Worm (Caenorhabditis elegans): ENCODE measurements around the gene nspf-2.
"Not testable (repeated sequence)": the region's sequence is repeated elsewhere in the genome, so short reads cannot be mapped to it uniquely, and the experiment has no call there.

nspf-2 gene

ce11 chrII:2673534-2673933, 15.2 kb upstream of the nspf-2 start, which contains the start of the genes F22E5.20 and F22E5.1:
Gene F22E5.20, minus strand, starts transcription at chrII:2673634.
Gene F22E5.1, plus strand, starts transcription at chrII:2673775.
- not testable (repeated sequence) for TF ChIP-seq egl-27, lsy-12, ZK546.5 (tag; optimal IDR thresholded peaks at IDR 0.05)

ce11 chrII:2677534-2678168, 11.1 kb upstream of the nspf-2 start, which contains the start of gene F22E5.17:
Gene F22E5.17, plus strand, starts transcription at chrII:2678041.
- TF ChIP-seq ceh-82 (tag; optimal IDR thresholded peaks at IDR 0.05) (no peak), skn-1 (tag; optimal IDR thresholded peaks at IDR 0.05) (peak; percentile 4), ceh-9 (tag; optimal IDR thresholded peaks at IDR 0.05) (no peak), elt-2 (tag; optimal IDR thresholded peaks at IDR 0.05) (peak; percentile 94), elt-1 (tag; optimal IDR thresholded peaks at IDR 0.05) (no peak), pqm-1 (tag; optimal IDR thresholded peaks at IDR 0.05) (peak; percentile 69)

DNA sequence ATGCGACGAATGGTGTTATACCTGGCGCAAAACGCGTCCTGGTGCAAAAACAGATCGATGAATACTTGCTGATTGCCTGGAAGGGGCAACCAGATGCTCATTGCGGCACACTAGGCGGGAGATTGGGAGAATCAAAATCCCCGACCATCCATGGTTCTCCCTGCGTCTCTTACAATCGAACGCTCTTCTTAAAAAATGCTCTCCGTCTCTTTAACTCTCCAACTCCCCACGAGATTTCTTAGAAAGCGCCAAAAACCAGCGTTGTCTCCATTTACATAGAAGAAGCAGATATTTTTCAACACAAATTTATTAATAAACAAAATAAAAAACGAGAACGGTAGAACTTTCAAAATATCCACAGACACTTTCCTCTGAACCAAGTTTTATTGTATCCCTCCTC, 7.6 kb upstream of the nspf-2 start, which contains the start of gene F34D6.1:
F34D6.1 (minus strand) TSS at position 101 of the 400 bp plus-strand sequence.
- TF ChIP-seq eor-1 (tag; optimal IDR thresholded peaks at IDR 0.05) (no peak), fkh-2 (tag; optimal IDR thresholded peaks at IDR 0.05) (no peak), skn-1 (tag; optimal IDR thresholded peaks at IDR 0.05) (no peak)

ce11 chrII:2684208-2684607, 4.5 kb upstream of the nspf-2 start, which contains the start of gene ceh-87:
Gene ceh-87, minus strand, starts transcription at chrII:2684308.
- no peak for TF ChIP-seq nhr-67 (tag; optimal IDR thresholded peaks at IDR 0.05)

DNA sequence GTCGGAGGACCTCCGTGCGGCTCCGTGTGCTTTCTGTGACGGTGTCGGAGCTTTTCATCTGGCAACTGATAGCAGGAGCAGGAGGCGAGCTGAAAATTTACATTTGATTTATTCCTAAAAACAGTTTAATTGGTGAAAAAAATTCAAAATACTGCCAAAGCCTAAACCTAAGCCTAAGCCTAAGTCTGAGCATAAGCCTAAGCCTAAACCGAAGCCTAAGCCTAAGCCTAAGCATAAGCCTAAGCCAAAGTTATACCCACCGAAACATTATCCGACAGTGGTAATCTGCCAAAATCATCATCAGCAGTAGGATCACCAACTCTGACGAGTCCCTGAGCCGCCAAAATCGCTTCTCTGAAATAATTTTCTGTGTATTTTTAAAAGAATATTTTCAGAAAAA, 3.9 kb upstream of the nspf-2 start:
- TF ChIP-seq ZK546.5 (tag; optimal IDR thresholded peaks at IDR 0.05) = no peak
- no peak for TF ChIP-seq fos-1 (tag; optimal IDR thresholded peaks at IDR 0.05)
- TF ChIP-seq egl-27 (tag; optimal IDR thresholded peaks at IDR 0.05) = no peak
- no peak for TF ChIP-seq egl-5 (tag; optimal IDR thresholded peaks at IDR 0.05)
- TF ChIP-seq ceh-82 (tag; optimal IDR thresholded peaks at IDR 0.05) = no peak
- TF ChIP-seq nhr-23 (tag; optimal IDR thresholded peaks at IDR 0.05) = no peak
- no peak for TF ChIP-seq sea-2 (GFP tag; optimal IDR thresholded peaks at IDR 0.05)
- no peak for TF ChIP-seq elt-3 (tag; optimal IDR thresholded peaks at IDR 0.05)
- TF ChIP-seq pqm-1 (tag; optimal IDR thresholded peaks at IDR 0.05) = no peak
- TF ChIP-seq lin-15B (tag; optimal IDR thresholded peaks at IDR 0.05) = no peak
- no peak for TF ChIP-seq nhr-76 (tag; optimal IDR thresholded peaks at IDR 0.05)
- no peak for TF ChIP-seq zag-1 (tag; optimal IDR thresholded peaks at IDR 0.05)
- TF ChIP-seq nhr-25 (tag; optimal IDR thresholded peaks at IDR 0.05) = no peak
- no peak for TF ChIP-seq tbx-2 (tag; optimal IDR thresholded peaks at IDR 0.05)
- no peak for TF ChIP-seq hmg-11 (tag; optimal IDR thresholded peaks at IDR 0.05)
- no peak for TF ChIP-seq ztf-4 (tag; optimal IDR thresholded peaks at IDR 0.05)
- TF ChIP-seq nhr-67 (tag; optimal IDR thresholded peaks at IDR 0.05) = no peak
- TF ChIP-seq eor-1 (tag; optimal IDR thresholded peaks at IDR 0.05) = no peak
- TF ChIP-seq elt-2 (tag; optimal IDR thresholded peaks at IDR 0.05) = no peak

- TF ChIP-seq ztf-11 (tag; optimal IDR thresholded peaks at IDR 0.05) (no peak), aly-2 (tag; optimal IDR thresholded peaks at IDR 0.05) (no peak), fkh-2 (tag; optimal IDR thresholded peaks at IDR 0.05) (no peak), fkh-10 (GFP tag; optimal IDR thresholded peaks at IDR 0.05) (no peak), pqm-1 (tag; optimal IDR thresholded peaks at IDR 0.05) (no peak), elt-1 (tag; optimal IDR thresholded peaks at IDR 0.05) (no peak), tbx-2 (tag; optimal IDR thresholded peaks at IDR 0.05) (no peak)
Measured at ce11 chrII:2686985-2687675, 1.6 kb upstream of the nspf-2 start, which contains the start of the genes sup-9 and nspf-1. Gene sup-9, minus strand, starts transcription at chrII:2687027. Gene nspf-1, plus strand, starts transcription at chrII:2687625.

ce11 chrII:2690080-2690479, 1.4 kb downstream of the nspf-2 start, which contains the start of gene nspf-3:
Gene nspf-3, minus strand, starts transcription at chrII:2690180.
- TF ChIP-seq elt-3 (tag; optimal IDR thresholded peaks at IDR 0.05) = no peak
- TF ChIP-seq fkh-10 (GFP tag; optimal IDR thresholded peaks at IDR 0.05) = no peak
- no peak for TF ChIP-seq lin-15B (tag; optimal IDR thresholded peaks at IDR 0.05)
- TF ChIP-seq ZK546.5 (tag; optimal IDR thresholded peaks at IDR 0.05) = no peak
- no peak for TF ChIP-seq egl-5 (tag; optimal IDR thresholded peaks at IDR 0.05)
- TF ChIP-seq hmg-11 (tag; optimal IDR thresholded peaks at IDR 0.05) = no peak
- TF ChIP-seq ceh-9 (tag; optimal IDR thresholded peaks at IDR 0.05) = no peak
- no peak for TF ChIP-seq lin-39 (tag; optimal IDR thresholded peaks at IDR 0.05)
- no peak for TF ChIP-seq nhr-67 (tag; optimal IDR thresholded peaks at IDR 0.05)
- no peak for TF ChIP-seq nhr-12 (tag; optimal IDR thresholded peaks at IDR 0.05)
- TF ChIP-seq fkh-2 (tag; optimal IDR thresholded peaks at IDR 0.05) = no peak
- TF ChIP-seq mml-1 (tag; optimal IDR thresholded peaks at IDR 0.05) = no peak
- TF ChIP-seq fos-1 (tag; optimal IDR thresholded peaks at IDR 0.05) = no peak
- no peak for TF ChIP-seq ceh-28 (tag; optimal IDR thresholded peaks at IDR 0.05)
- no peak for TF ChIP-seq pqm-1 (tag; optimal IDR thresholded peaks at IDR 0.05)
- TF ChIP-seq unc-39 (tag; optimal IDR thresholded peaks at IDR 0.05) = no peak
- TF ChIP-seq sea-2 (GFP tag; optimal IDR thresholded peaks at IDR 0.05) = no peak
